Fruit fly (Drosophila melanogaster): ENCODE data around the gene CG31560.

- TF ChIP-seq pad (GFP tag; optimal IDR thresholded peaks at IDR 0.05), result no peak
- no peak for TF ChIP-seq Mnt (GFP tag; optimal IDR thresholded peaks at IDR 0.05)
- no peak for TF ChIP-seq CG33017 (tag; optimal IDR thresholded peaks at IDR 0.05)
- no peak for TF ChIP-seq CG12768 (GFP tag; optimal IDR thresholded peaks at IDR 0.05)
- TF ChIP-seq Crg-1 (GFP tag; optimal IDR thresholded peaks at IDR 0.05), result no peak
- no peak for TF ChIP-seq kay (GFP tag; ENCODE audit: borderline replicate concordance)
These were observed 43.9 kb upstream of the CG31560 start, which contains the start of gene Osi10b for dm6 chr3R:6265890-6266289.

All from whole organism, adult.